Fruit fly (Drosophila melanogaster): ENCODE results near the gene CG15641.

The CG15641 gene

DNA sequence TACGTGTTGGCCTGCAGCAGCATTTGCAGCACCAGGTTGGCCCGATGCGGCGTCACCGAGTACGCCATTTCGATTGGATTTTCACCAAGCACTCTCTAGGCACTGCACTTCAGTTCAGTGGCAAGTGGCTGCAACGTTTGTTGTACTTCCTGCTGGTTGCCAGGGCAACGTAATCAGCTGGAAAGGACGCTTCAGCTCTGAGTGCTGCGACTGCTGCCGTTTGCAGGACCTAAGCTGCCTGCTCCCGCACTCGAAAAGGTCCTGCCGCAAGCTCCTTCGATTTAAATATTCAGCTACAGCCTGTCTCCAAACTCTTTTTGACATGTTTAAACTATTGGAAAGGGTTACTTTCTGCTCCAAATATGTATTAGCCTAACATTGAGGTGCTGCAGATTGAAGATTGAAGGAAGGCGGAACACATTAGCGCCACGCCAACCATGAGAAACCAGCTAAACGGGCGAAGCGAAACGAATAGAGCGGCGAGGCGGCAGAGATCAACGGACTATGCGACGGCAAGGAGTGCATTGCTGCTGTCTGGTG lies at the start of gene CG15641, which contains the start of gene CG15642:
TSS of gene CG15641 (plus strand) at position 490 of the 540 bp plus-strand sequence.
TSS of gene CG15642 (minus strand) at position 356 of the 540 bp plus-strand sequence.
- TF ChIP-seq Jra (GFP tag; optimal IDR thresholded peaks at IDR 0.05) (no peak), Abd-B (GFP tag; optimal IDR thresholded peaks at IDR 0.05) (no peak), pan (optimal IDR thresholded peaks at IDR 0.05) (no peak), h (GFP tag; optimal IDR thresholded peaks at IDR 0.05) (no peak)

DNA sequence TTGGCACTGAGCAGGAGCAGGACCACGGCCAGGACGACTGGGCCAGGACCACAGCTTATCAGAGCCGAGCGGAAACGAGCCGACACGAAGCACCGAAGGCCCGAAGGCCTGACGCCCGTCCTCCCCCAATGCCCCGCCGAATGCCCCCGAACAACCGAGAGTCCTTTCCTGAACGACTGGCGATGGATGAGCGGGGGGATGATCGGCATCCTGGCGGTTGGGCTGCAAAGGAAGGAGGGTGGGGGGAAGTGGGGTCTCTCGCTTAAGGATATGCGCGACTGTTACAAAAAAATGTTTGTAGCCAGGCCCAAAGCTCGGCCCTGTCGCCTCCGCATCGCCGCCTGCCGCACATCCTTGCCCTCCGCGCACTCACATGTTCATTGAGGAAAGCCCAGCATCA lies 26.4 kb upstream of the CG15641 start, which contains the start of gene Cngl:
TSS of gene Cngl (minus strand) at position 8 of the 400 bp plus-strand sequence.
- TF ChIP-seq Hr78 (GFP tag; optimal IDR thresholded peaks at IDR 0.05) = no peak
- no peak for TF ChIP-seq Vsx2 (GFP tag; optimal IDR thresholded peaks at IDR 0.05; ENCODE audit: partially characterized antibody)
- TF ChIP-seq woc (GFP tag; optimal IDR thresholded peaks at IDR 0.05) = no peak
- TF ChIP-seq dl (GFP tag; optimal IDR thresholded peaks at IDR 0.05; ENCODE audit: insufficient read depth in 1 of 2, partially characterized antibody in 2 of 2) = no peak
- TF ChIP-seq GATAd (GFP tag; optimal IDR thresholded peaks at IDR 0.05) = no peak
- no peak for TF ChIP-seq foxo (GFP tag; optimal IDR thresholded peaks at IDR 0.05)
- TF ChIP-seq rgr (GFP tag; optimal IDR thresholded peaks at IDR 0.05) = no peak
- no peak for TF ChIP-seq lola (GFP tag; optimal IDR thresholded peaks at IDR 0.05)
- TF ChIP-seq dmrt93B (GFP tag; optimal IDR thresholded peaks at IDR 0.05) = no peak
- no peak for TF ChIP-seq HLH106 (tag; optimal IDR thresholded peaks at IDR 0.05)
- TF ChIP-seq sv (GFP tag; optimal IDR thresholded peaks at IDR 0.05) = no peak
- no peak for TF ChIP-seq CG9705 (GFP tag; optimal IDR thresholded peaks at IDR 0.05)
- TF ChIP-seq dsf (GFP tag; optimal IDR thresholded peaks at IDR 0.05; ENCODE audit: borderline replicate concordance) = no peak
- TF ChIP-seq OdsH (GFP tag; optimal IDR thresholded peaks at IDR 0.05) = no peak
- no peak for TF ChIP-seq Hnf4 (GFP tag; optimal IDR thresholded peaks at IDR 0.05)
- no peak for TF ChIP-seq Hr83 (GFP tag; optimal IDR thresholded peaks at IDR 0.05; ENCODE audit: poor library complexity, severe bottlenecking)

DNA sequence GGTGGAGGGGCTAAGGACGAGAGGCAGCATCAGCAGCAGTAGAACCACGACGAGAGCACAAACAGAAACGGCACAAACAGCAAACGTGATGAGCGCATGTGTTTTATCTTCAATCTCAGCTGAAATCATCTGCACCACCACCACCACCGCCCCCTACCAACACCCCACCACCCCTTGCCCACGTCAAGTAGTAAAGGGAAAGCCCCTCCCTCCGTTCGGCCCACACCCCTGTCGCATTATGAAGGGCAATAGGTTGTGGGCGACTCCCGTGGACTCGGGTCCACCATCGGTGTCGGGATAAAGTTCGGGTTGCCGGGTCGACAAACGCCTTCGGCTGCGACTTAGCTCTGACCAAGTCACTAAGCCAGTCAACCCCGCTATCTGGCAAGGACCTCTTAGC lies 24.2 kb upstream of the CG15641 start:
- TF ChIP-seq HLH106 (tag; optimal IDR thresholded peaks at IDR 0.05) = no peak
- no peak for TF ChIP-seq CG32264 (GFP tag; optimal IDR thresholded peaks at IDR 0.05)
- no peak for TF ChIP-seq Hr83 (GFP tag; optimal IDR thresholded peaks at IDR 0.05; ENCODE audit: poor library complexity, severe bottlenecking)
- TF ChIP-seq Hr78 (GFP tag; optimal IDR thresholded peaks at IDR 0.05) = no peak
- no peak for TF ChIP-seq CG9705 (GFP tag; optimal IDR thresholded peaks at IDR 0.05)
- TF ChIP-seq OdsH (GFP tag; optimal IDR thresholded peaks at IDR 0.05) = no peak
- TF ChIP-seq Mio (GFP tag; optimal IDR thresholded peaks at IDR 0.05) = no peak
- TF ChIP-seq jim (GFP tag; optimal IDR thresholded peaks at IDR 0.05) = no peak
- TF ChIP-seq br (GFP tag; optimal IDR thresholded peaks at IDR 0.05) = no peak
- no peak for TF ChIP-seq Vsx2 (GFP tag; optimal IDR thresholded peaks at IDR 0.05; ENCODE audit: partially characterized antibody)
- TF ChIP-seq tai (GFP tag; optimal IDR thresholded peaks at IDR 0.05) = no peak
- TF ChIP-seq pan (optimal IDR thresholded peaks at IDR 0.05) = no peak
- TF ChIP-seq Hnf4 (GFP tag; optimal IDR thresholded peaks at IDR 0.05) = no peak
- no peak for TF ChIP-seq lola (GFP tag; optimal IDR thresholded peaks at IDR 0.05)
- TF ChIP-seq woc (GFP tag; optimal IDR thresholded peaks at IDR 0.05) = no peak
- no peak for TF ChIP-seq Dif (GFP tag; optimal IDR thresholded peaks at IDR 0.05; ENCODE audit: partially characterized antibody)
- no peak for TF ChIP-seq dsf (GFP tag; optimal IDR thresholded peaks at IDR 0.05; ENCODE audit: borderline replicate concordance)
- no peak for TF ChIP-seq sage (GFP tag; optimal IDR thresholded peaks at IDR 0.05)
- no peak for TF ChIP-seq Myc (optimal IDR thresholded peaks at IDR 0.05)
- TF ChIP-seq GATAd (GFP tag; optimal IDR thresholded peaks at IDR 0.05) = no peak

DNA sequence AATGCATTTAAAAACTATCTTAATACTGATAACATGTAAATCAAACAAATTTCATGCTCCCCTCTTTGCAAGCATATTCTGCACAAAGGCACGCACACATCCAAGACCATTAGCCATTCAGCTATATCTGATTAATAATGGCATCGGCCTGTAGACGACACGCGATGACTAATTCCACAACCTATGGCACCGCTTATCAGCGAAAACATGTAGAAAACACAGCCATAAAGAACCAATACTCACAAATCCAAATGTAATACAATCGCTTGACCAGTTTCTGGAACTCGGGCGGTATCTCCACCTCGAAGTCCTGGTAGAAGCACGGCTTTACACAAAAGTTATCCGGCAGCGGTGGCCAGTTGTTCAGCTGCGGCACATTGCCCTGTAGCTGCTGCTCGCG lies 19.6 kb upstream of the CG15641 start:
- TF ChIP-seq CG32264 (GFP tag; optimal IDR thresholded peaks at IDR 0.05) = no peak
- TF ChIP-seq dl (GFP tag; optimal IDR thresholded peaks at IDR 0.05; ENCODE audit: insufficient read depth in 1 of 2, partially characterized antibody in 2 of 2) = no peak
- TF ChIP-seq Myc (optimal IDR thresholded peaks at IDR 0.05) = no peak
- TF ChIP-seq CrebA (GFP tag; optimal IDR thresholded peaks at IDR 0.05; ENCODE audit: borderline replicate concordance) = no peak
- no peak for TF ChIP-seq Dfd (GFP tag; optimal IDR thresholded peaks at IDR 0.05)
- no peak for TF ChIP-seq jim (GFP tag; optimal IDR thresholded peaks at IDR 0.05)
- no peak for TF ChIP-seq Vsx2 (GFP tag; optimal IDR thresholded peaks at IDR 0.05; ENCODE audit: partially characterized antibody)
- no peak for TF ChIP-seq Sp1 (GFP tag; optimal IDR thresholded peaks at IDR 0.05)

dm6 chrX:15448809-15449208 lies 18.9 kb upstream of the CG15641 start:
- TF ChIP-seq pan (optimal IDR thresholded peaks at IDR 0.05) = no peak
- TF ChIP-seq ey (GFP tag; optimal IDR thresholded peaks at IDR 0.05) = peak; percentile 2
- TF ChIP-seq Abd-B (GFP tag; optimal IDR thresholded peaks at IDR 0.05) = no peak
- no peak for TF ChIP-seq sage (GFP tag; optimal IDR thresholded peaks at IDR 0.05)
- TF ChIP-seq Sp1 (GFP tag; optimal IDR thresholded peaks at IDR 0.05) = no peak
- TF ChIP-seq dsf (GFP tag; optimal IDR thresholded peaks at IDR 0.05; ENCODE audit: borderline replicate concordance) = no peak
- TF ChIP-seq psq (GFP tag; optimal IDR thresholded peaks at IDR 0.05) = no peak
